Worm (Caenorhabditis elegans) whole organism, L2 larva: Measurements from ENCODE around the gene mks-3.

Source experiments
- C34F6.9 ChIP-seq: fragments of 150-350 bp; optimal IDR thresholded peaks from 2 replicates; lab custom pipeline; 2014; ENCODE audit warnings: missing biosample characterization, missing genetic modification characterization
- fos-1 ChIP-seq: fragments of 150-350 bp; optimal IDR thresholded peaks from 2 replicates; lab custom pipeline; 2014; ENCODE audit warnings: missing biosample characterization, missing genetic modification characterization
- lin-13 ChIP-seq: fragments of 150-350 bp; optimal IDR thresholded peaks from 2 replicates; lab custom pipeline; 2014; ENCODE audit warnings: missing biosample characterization, missing genetic modification reagents, missing genetic modification characterization
- lin-39 ChIP-seq: fragments of 150-350 bp; optimal IDR thresholded peaks from 2 replicates; lab custom pipeline; 2014; ENCODE audit warnings: missing biosample characterization, missing genetic modification reagents, missing genetic modification characterization
- nhr-11 ChIP-seq: fragments of 150-350 bp; optimal IDR thresholded peaks from 2 replicates; lab custom pipeline; 2014; ENCODE audit warnings: missing biosample characterization, missing genetic modification characterization
- zag-1 ChIP-seq: fragments of 150-350 bp; optimal IDR thresholded peaks from 2 replicates; lab custom pipeline; 2014; ENCODE audit warnings: missing biosample characterization, missing genetic modification characterization

ce11 chrII:7545364-7545763 is 38.1 kb downstream of the mks-3 start:
- TF ChIP-seq lin-39 (tag; lab: Kevin White, UChicago) (no peak), nhr-11 (tag; lab: Kevin White, UChicago) (no peak), fos-1 (peak; percentile 7), C34F6.9 (tag; lab: Kevin White, UChicago) (no peak), lin-13 (GFP tag; lab: Kevin White, UChicago) (no peak), zag-1 (tag; lab: Kevin White, UChicago) (no peak)
